Fruit fly (Drosophila melanogaster) whole organism, embryonic: ENCODE data around the gene CG16957.

ENCODE experiments used
- ATbp ChIP-seq: fragments of 200-800 bp; sonication (Bioruptor generic); optimal IDR thresholded peaks from 2 replicates; lab custom pipeline; 2017; ENCODE audit warnings: missing biosample characterization, mild to moderate bottlenecking, missing genetic modification characterization, missing genetic modification reagents
- Asciz ChIP-seq: fragments of 200-800 bp; sonication (Bioruptor generic); optimal IDR thresholded peaks from 2 replicates; lab custom pipeline; 2017; ENCODE audit warnings: missing biosample characterization, mild to moderate bottlenecking, missing genetic modification characterization, missing genetic modification reagents
- BtbVII ChIP-seq: fragments of 200-800 bp; sonication (Bioruptor generic); optimal IDR thresholded peaks from 3 replicates; lab custom pipeline; 2017; ENCODE audit warnings: missing biosample characterization, mild to moderate bottlenecking, missing genetic modification characterization
- Bteb2 ChIP-seq: fragments of 200-800 bp; sonication (Bioruptor generic); optimal IDR thresholded peaks from 2 replicates; lab custom pipeline; 2016; ENCODE audit warnings: missing biosample characterization, missing genetic modification characterization
- CG12236 ChIP-seq: fragments of 200-800 bp; sonication (Bioruptor generic); optimal IDR thresholded peaks from 2 replicates; lab custom pipeline; 2016; ENCODE audit warnings: missing biosample characterization, missing genetic modification characterization
- CG13775 ChIP-seq: fragments of 200-800 bp; sonication (Bioruptor generic); optimal IDR thresholded peaks from 3 replicates; lab custom pipeline; 2017; ENCODE audit warnings: missing biosample characterization, mild to moderate bottlenecking, missing genetic modification characterization
- CG14014 ChIP-seq: fragments of 200-800 bp; sonication (Bioruptor generic); IDR thresholded peaks from 2 replicates; pipeline ENCODE4 v1.3.6; 2022; ENCODE audit warnings: missing biosample characterization, missing genetic modification characterization
- CG17612 ChIP-seq: fragments of 200-800 bp; sonication (Bioruptor generic); IDR thresholded peaks from 2 replicates; pipeline ENCODE4 v1.3.6; 2022; ENCODE audit warnings: missing biosample characterization, missing genetic modification characterization
- CG18262 ChIP-seq: fragments of 200-800 bp; optimal IDR thresholded peaks from 3 replicates; lab custom pipeline; 2019; ENCODE audit warnings: missing biosample characterization, mild to moderate bottlenecking, missing genetic modification characterization, moderate library complexity
- CG3163 ChIP-seq: fragments of 200-800 bp; sonication (Bioruptor generic); optimal IDR thresholded peaks from 3 replicates; lab custom pipeline; 2016; ENCODE audit warnings: missing biosample characterization, missing genetic modification characterization
- CG4360 ChIP-seq: fragments of 200-800 bp; sonication (Bioruptor generic); IDR thresholded peaks from 2 replicates; pipeline ENCODE4 v1.3.6; 2022; ENCODE audit warnings: missing biosample characterization, missing genetic modification characterization
- CG43689 ChIP-seq: fragments of 200-800 bp; sonication (Bioruptor generic); IDR thresholded peaks from 2 replicates; pipeline ENCODE4 v1.3.6; 2022; ENCODE audit warnings: missing biosample characterization, missing genetic modification characterization
- CG8281 ChIP-seq: fragments of 200-800 bp; sonication (Bioruptor generic); optimal IDR thresholded peaks from 2 replicates; lab custom pipeline; 2018; ENCODE audit warnings: missing biosample characterization, mild to moderate bottlenecking, missing genetic modification characterization, moderate library complexity
- CG9437 ChIP-seq: fragments of 200-800 bp; sonication (Bioruptor generic); optimal IDR thresholded peaks from 2 replicates; lab custom pipeline; 2018; ENCODE audit warnings: missing biosample characterization, mild to moderate bottlenecking, missing genetic modification characterization
- Ets65A ChIP-seq: fragments of 200-800 bp; sonication (Bioruptor generic); peaks from one replicate; lab custom pipeline; 2016; ENCODE audit warnings: missing biosample characterization, missing genetic modification characterization
- HLHmδ ChIP-seq: fragments of 200-800 bp; sonication (Bioruptor generic); optimal IDR thresholded peaks from 2 replicates; lab custom pipeline; 2018; ENCODE audit warnings: missing biosample characterization, mild to moderate bottlenecking, missing genetic modification characterization, moderate library complexity
- Hmr ChIP-seq: fragments of 200-800 bp; sonication (Bioruptor generic); optimal IDR thresholded peaks from 3 replicates; lab custom pipeline; 2017; ENCODE audit warnings: mild to moderate bottlenecking, missing biosample characterization, missing genetic modification reagents, missing genetic modification characterization
- Hr3 ChIP-seq: fragments of 200-800 bp; sonication (Bioruptor generic); optimal IDR thresholded peaks from 3 replicates; lab custom pipeline; 2016; ENCODE audit warnings: missing biosample characterization, missing genetic modification characterization
- Hr51 ChIP-seq, 2 experiments: fragments of 200-800 bp; sonication (Bioruptor generic); optimal IDR thresholded peaks; 2 replicates in 1 of 2; 3 replicates in 1 of 2; lab custom pipeline; 2016 to 2018; ENCODE audit warnings: missing biosample characterization in 2 of 2, missing genetic modification characterization in 2 of 2, mild to moderate bottlenecking in 1 of 2, moderate library complexity in 1 of 2
- Med ChIP-seq: fragments of 200-800 bp; sonication (Bioruptor generic); peaks from one replicate; lab custom pipeline; 2016; ENCODE audit warnings: missing biosample characterization, missing genetic modification characterization, mild to moderate bottlenecking, inconsistent platforms, moderate library complexity
- Nf-YA ChIP-seq: fragments of 200-800 bp; sonication (Bioruptor generic); IDR thresholded peaks from 2 replicates; pipeline ENCODE4 v1.3.6; 2022; ENCODE audit warnings: missing biosample characterization, missing genetic modification characterization
- Nf-YC ChIP-seq: fragments of 200-800 bp; optimal IDR thresholded peaks from 3 replicates; lab custom pipeline; 2019; ENCODE audit warnings: missing biosample characterization, mild to moderate bottlenecking, missing genetic modification characterization, moderate library complexity
- PHDP ChIP-seq: fragments of 200-800 bp; sonication (Bioruptor generic); optimal IDR thresholded peaks from 3 replicates; lab custom pipeline; 2018; ENCODE audit warnings: missing biosample characterization, mild to moderate bottlenecking, missing genetic modification characterization, moderate library complexity
- Six4 ChIP-seq: fragments of 200-800 bp; sonication (Bioruptor generic); optimal IDR thresholded peaks from 2 replicates; lab custom pipeline; 2016; ENCODE audit warnings: missing biosample characterization, missing genetic modification characterization
- Sox102F ChIP-seq: fragments of 200-800 bp; sonication (Bioruptor generic); optimal IDR thresholded peaks from 2 replicates; lab custom pipeline; 2018; ENCODE audit warnings: missing biosample characterization, mild to moderate bottlenecking, missing genetic modification characterization, moderate library complexity
- Spps ChIP-seq: fragments of 200-800 bp; sonication (Bioruptor generic); optimal IDR thresholded peaks from 2 replicates; lab custom pipeline; 2018; ENCODE audit warnings: missing biosample characterization, mild to moderate bottlenecking, missing genetic modification characterization
- Ssrp ChIP-seq: fragments of 200-800 bp; sonication (Bioruptor generic); optimal IDR thresholded peaks from 2 replicates; lab custom pipeline; 2018; ENCODE audit warnings: missing biosample characterization, mild to moderate bottlenecking, missing genetic modification characterization, moderate library complexity
- Taf1 ChIP-seq: fragments of 200-800 bp; sonication (Bioruptor generic); IDR thresholded peaks from 2 replicates; pipeline ENCODE4 v1.3.6; 2022; ENCODE audit warnings: missing biosample characterization, missing genetic modification characterization
- ato ChIP-seq: fragments of 200-800 bp; sonication (Bioruptor generic); IDR thresholded peaks from 2 replicates; pipeline ENCODE4 v1.3.6; 2022; ENCODE audit warnings: missing biosample characterization, missing genetic modification characterization; ENCODE audit not compliant: partially characterized antibody
- bbx ChIP-seq: fragments of 200-800 bp; sonication (Bioruptor generic); IDR thresholded peaks from 2 replicates; pipeline ENCODE4 v1.3.6; 2022; ENCODE audit warnings: missing biosample characterization, missing genetic modification characterization; ENCODE audit not compliant: partially characterized antibody
- cato ChIP-seq: fragments of 200-800 bp; sonication (Bioruptor generic); optimal IDR thresholded peaks from 2 replicates; lab custom pipeline; 2016; ENCODE audit warnings: missing biosample characterization, missing genetic modification characterization, borderline replicate concordance
- cwo ChIP-seq: fragments of 200-800 bp; sonication (Bioruptor generic); optimal IDR thresholded peaks from 3 replicates; lab custom pipeline; 2017; ENCODE audit warnings: missing biosample characterization, missing genetic modification characterization, mild to moderate bottlenecking, moderate library complexity, missing genetic modification reagents
- da ChIP-seq: fragments of 200-800 bp; sonication (Bioruptor generic); optimal IDR thresholded peaks from 2 replicates; lab custom pipeline; 2016; ENCODE audit warnings: missing biosample characterization, missing genetic modification characterization
- exex ChIP-seq: fragments of 200-800 bp; sonication (Bioruptor generic); optimal IDR thresholded peaks from 4 replicates; lab custom pipeline; 2018; ENCODE audit warnings: missing biosample characterization, mild to moderate bottlenecking, missing genetic modification characterization, moderate library complexity
- fu2 ChIP-seq: fragments of 200-800 bp; sonication (Bioruptor generic); optimal IDR thresholded peaks from 2 replicates; lab custom pipeline; 2016; ENCODE audit warnings: missing biosample characterization, missing genetic modification characterization
- gsb ChIP-seq: fragments of 200-800 bp; sonication (Bioruptor generic); IDR thresholded peaks from 2 replicates; pipeline ENCODE4 v1.3.6; 2022; ENCODE audit warnings: missing biosample characterization, missing genetic modification characterization
- her ChIP-seq: fragments of 200-800 bp; sonication (Bioruptor generic); optimal IDR thresholded peaks from 2 replicates; lab custom pipeline; 2016; ENCODE audit warnings: missing biosample characterization, missing genetic modification characterization
- jing ChIP-seq: fragments of 200-800 bp; sonication (Bioruptor generic); optimal IDR thresholded peaks from 2 replicates; lab custom pipeline; 2018; ENCODE audit warnings: missing biosample characterization, mild to moderate bottlenecking, missing genetic modification characterization
- klu ChIP-seq: fragments of 200-800 bp; sonication (Bioruptor generic); IDR thresholded peaks from 2 replicates; pipeline ENCODE4 v1.3.6; 2022; ENCODE audit warnings: missing biosample characterization, missing genetic modification characterization
- kni ChIP-seq: fragments of 200-800 bp; sonication (Bioruptor generic); optimal IDR thresholded peaks from 3 replicates; lab custom pipeline; 2017; ENCODE audit warnings: mild to moderate bottlenecking, missing biosample characterization, missing genetic modification reagents, missing genetic modification characterization
- nerfin-2 ChIP-seq: fragments of 200-800 bp; sonication (Bioruptor generic); IDR thresholded peaks from 2 replicates; pipeline ENCODE4 v1.3.6; 2022; ENCODE audit warnings: missing biosample characterization, missing genetic modification characterization; ENCODE audit not compliant: partially characterized antibody
- nom ChIP-seq: fragments of 200-800 bp; sonication (Bioruptor generic); optimal IDR thresholded peaks from 2 replicates; lab custom pipeline; 2017; ENCODE audit warnings: missing biosample characterization, missing genetic modification characterization, mild to moderate bottlenecking, moderate library complexity, missing genetic modification reagents
- p53 ChIP-seq: fragments of 200-800 bp; sonication (Bioruptor generic); optimal IDR thresholded peaks from 2 replicates; lab custom pipeline; 2016; ENCODE audit warnings: missing biosample characterization, missing genetic modification characterization
- phol ChIP-seq: fragments of 200-800 bp; sonication (Bioruptor generic); optimal IDR thresholded peaks from 3 replicates; lab custom pipeline; 2018; ENCODE audit warnings: missing biosample characterization, mild to moderate bottlenecking, missing genetic modification characterization, moderate library complexity
- pros ChIP-seq: fragments of 200-800 bp; sonication (Bioruptor generic); optimal IDR thresholded peaks from 3 replicates; lab custom pipeline; 2019; ENCODE audit warnings: missing biosample characterization, mild to moderate bottlenecking, missing genetic modification characterization, moderate library complexity
- sna ChIP-seq: fragments of 200-800 bp; sonication (Bioruptor generic); IDR thresholded peaks from 2 replicates; pipeline ENCODE4 v1.3.6; 2022; ENCODE audit warnings: missing biosample characterization, missing genetic modification characterization; ENCODE audit not compliant: partially characterized antibody
- tap ChIP-seq: fragments of 200-800 bp; optimal IDR thresholded peaks from 3 replicates; lab custom pipeline; 2019; ENCODE audit warnings: missing biosample characterization, mild to moderate bottlenecking, missing genetic modification characterization, moderate library complexity
- zfh1 ChIP-seq: fragments of 200-800 bp; sonication (Bioruptor generic); IDR thresholded peaks from 3 replicates; pipeline ENCODE4 v1.3.6; 2022; ENCODE audit warnings: missing biosample characterization, missing genetic modification characterization

The CG16957 gene

DNA sequence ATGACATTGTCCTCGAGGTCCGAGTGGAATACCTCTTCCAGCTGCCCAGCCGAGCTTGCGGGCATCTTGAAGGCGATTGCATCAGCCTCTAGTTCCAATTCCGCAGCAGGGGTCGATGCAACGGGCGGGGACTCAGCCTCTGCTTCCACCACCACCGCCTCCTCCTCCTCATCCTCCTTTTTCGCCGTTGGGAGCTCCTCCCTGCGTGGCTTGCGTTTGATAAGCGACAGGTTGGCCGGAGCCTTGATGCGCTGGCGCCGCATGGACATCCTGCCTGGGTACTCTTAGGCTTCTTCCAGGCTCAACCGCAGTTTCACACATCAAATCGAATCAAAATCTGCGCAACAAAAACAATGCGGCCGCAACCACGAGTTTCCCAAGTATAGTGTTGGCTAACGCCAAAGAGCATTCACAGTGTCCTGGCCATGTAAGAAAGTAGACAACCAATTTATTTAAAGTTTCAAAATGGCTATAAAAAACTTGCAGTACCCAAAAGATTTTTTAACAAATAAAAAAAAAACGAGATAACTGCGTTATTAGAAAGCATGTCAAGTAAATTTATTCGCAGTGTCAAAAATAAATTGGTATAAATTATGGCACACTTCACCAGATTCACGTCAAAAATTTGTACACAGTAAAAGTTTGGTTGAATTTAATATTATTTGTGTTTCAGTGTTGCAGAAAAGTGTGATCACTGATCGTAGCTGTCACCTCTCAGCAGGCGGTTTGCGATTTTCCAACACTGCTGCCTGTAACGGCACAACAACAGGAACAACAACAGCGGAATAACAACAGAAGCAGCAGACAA, 22.3 kb downstream of the CG16957 start, which contains the start of the genes Bdp1 and CG6565 (continued):
- peak; percentile 94 for TF ChIP-seq CG9437 (GFP tag; lab: Kevin White, UChicago)
- TF ChIP-seq bbx (GFP tag; lab: Robert Waterston, UW) = no peak; the same call in 1 of the 2 replicates
- no peak for TF ChIP-seq ato (GFP tag; lab: Robert Waterston, UW)
- peak; percentile 81 for TF ChIP-seq exex (tag; lab: Kevin White, UChicago)
- peak; percentile 94 for TF ChIP-seq zfh1 (GFP tag; lab: Robert Waterston, UW)
- TF ChIP-seq CG43689 = peak; percentile 79
- TF ChIP-seq sna (GFP tag; lab: Robert Waterston, UW) = no peak
- TF ChIP-seq Med = peak; percentile 100
- peak; percentile 98 for TF ChIP-seq phol (tag; lab: Kevin White, UChicago)
- TF ChIP-seq cato = peak; percentile 98
- peak; percentile 91 for TF ChIP-seq CG3163 (GFP tag; lab: Kevin White, UChicago)
- peak; percentile 88 for TF ChIP-seq CG17612 (GFP tag; lab: Robert Waterston, UW)
- peak; percentile 100 for TF ChIP-seq Ets65A (GFP tag; lab: Kevin White, UChicago)
- peak; percentile 84 for TF ChIP-seq Nf-YC (tag; lab: Kevin White, UChicago)
- TF ChIP-seq Hr3 = peak; percentile 99
- TF ChIP-seq fu2 = peak; percentile 99
- peak; percentile 96 for TF ChIP-seq jing (GFP tag; lab: Kevin White, UChicago)
- TF ChIP-seq CG8281 (tag; lab: Kevin White, UChicago) = peak; percentile 86
- TF ChIP-seq Sox102F (GFP tag; lab: Kevin White, UChicago) = peak; percentile 98
- TF ChIP-seq da (GFP tag; lab: Kevin White, UChicago) = peak; percentile 97
- TF ChIP-seq HLHmδ = no peak
- peak; percentile 48; the same call in 1 of the 2 replicates for TF ChIP-seq CG4360
- TF ChIP-seq Asciz = peak; percentile 93
- TF ChIP-seq Nf-YA = peak; percentile 80
- TF ChIP-seq CG18262 (tag; lab: Kevin White, UChicago) = peak; percentile 95
- TF ChIP-seq Hmr (GFP tag; lab: Kevin White, UChicago) = peak; percentile 97
- TF ChIP-seq CG14014 (GFP tag; lab: Robert Waterston, UW) = peak; percentile 95
- peak; percentile 93 for TF ChIP-seq BtbVII (GFP tag; lab: Kevin White, UChicago)
- TF ChIP-seq klu = peak; percentile 97
- TF ChIP-seq nerfin-2 = no peak
- peak; percentile 80 for TF ChIP-seq nom (GFP tag; lab: Kevin White, UChicago)
- TF ChIP-seq p53 (GFP tag; lab: Kevin White, UChicago) = peak; percentile 93
- TF ChIP-seq CG13775 = peak; percentile 99
- peak; percentile 96 to 98 for TF ChIP-seq Hr51 (GFP tag; optimal IDR thresholded peaks at IDR 0.05; lab: Kevin White, UChicago)
- peak; percentile 45 for TF ChIP-seq pros (GFP tag; lab: Kevin White, UChicago)
- peak; percentile 98 for TF ChIP-seq Bteb2 (GFP tag; lab: Kevin White, UChicago)
- TF ChIP-seq Spps = peak; percentile 92
- TF ChIP-seq gsb (GFP tag; lab: Robert Waterston, UW) = peak; percentile 89
- TF ChIP-seq CG12236 (GFP tag; lab: Kevin White, UChicago) = peak; percentile 97
- TF ChIP-seq PHDP (tag; lab: Kevin White, UChicago) = peak; percentile 95
- peak; percentile 90 for TF ChIP-seq Taf1 (GFP tag; lab: Robert Waterston, UW)
- TF ChIP-seq tap (tag; lab: Kevin White, UChicago) = peak; percentile 75
- peak; percentile 92 for TF ChIP-seq cwo (GFP tag; lab: Kevin White, UChicago)
- peak; percentile 98 for TF ChIP-seq Ssrp (tag; lab: Kevin White, UChicago)
- TF ChIP-seq her (GFP tag; lab: Kevin White, UChicago) = peak; percentile 95
- peak; percentile 96 for TF ChIP-seq Six4 (GFP tag; lab: Kevin White, UChicago)
- TF ChIP-seq ATbp = peak; percentile 91
- peak; percentile 89 for TF ChIP-seq kni (GFP tag; lab: Kevin White, UChicago)
